Worm (Caenorhabditis elegans) whole organism, L3 larva: ENCODE data around the gene C26D10.6.

ENCODE experiments used
- R02D3.7 ChIP-seq: fragments of 150-350 bp; optimal IDR thresholded peaks from 2 replicates; lab custom pipeline; 2014; ENCODE audit warnings: missing biosample characterization, missing genetic modification characterization
- aly-2 ChIP-seq: fragments of 150-350 bp; optimal IDR thresholded peaks from 2 replicates; lab custom pipeline; 2014; ENCODE audit warnings: missing biosample characterization, missing genetic modification characterization
- ama-1 ChIP-seq: fragments of 150-350 bp; optimal IDR thresholded peaks from 2 replicates; lab custom pipeline; 2018
- ceh-82 ChIP-seq: fragments of 150-350 bp; optimal IDR thresholded peaks from 2 replicates; lab custom pipeline; 2014; ENCODE audit warnings: missing biosample characterization, missing genetic modification characterization
- ceh-9 ChIP-seq: sonication (generic microtip); optimal IDR thresholded peaks from 2 replicates; lab custom pipeline; 2018; ENCODE audit warnings: missing biosample characterization, missing genetic modification characterization
- egl-27 ChIP-seq: sonication (generic microtip); optimal IDR thresholded peaks from 4 replicates; lab custom pipeline; 2017; ENCODE audit warnings: missing biosample characterization, missing genetic modification reagents, missing genetic modification characterization
- nfya-1 ChIP-seq: sonication (generic microtip); optimal IDR thresholded peaks from 2 replicates; lab custom pipeline; 2017; ENCODE audit warnings: missing genetic modification characterization, mild to moderate bottlenecking, missing compliant biosample characterization, antibody characterized with exemption, moderate library complexity; ENCODE audit not compliant: insufficient read depth
- nhr-11 ChIP-seq: fragments of 150-350 bp; optimal IDR thresholded peaks from 2 replicates; lab custom pipeline; 2014; ENCODE audit warnings: missing biosample characterization, missing genetic modification characterization
- nhr-76 ChIP-seq: fragments of 150-350 bp; sonication (generic microtip); optimal IDR thresholded peaks from 5 replicates; lab custom pipeline; 2014; ENCODE audit warnings: missing biosample characterization, missing genetic modification characterization
- nhr-77 ChIP-seq: fragments of 150-350 bp; optimal IDR thresholded peaks from 2 replicates; lab custom pipeline; 2014; ENCODE audit warnings: missing biosample characterization, missing genetic modification characterization
- sea-2 ChIP-seq: fragments of 150-350 bp; sonication (generic microtip); optimal IDR thresholded peaks from 4 replicates; lab custom pipeline; 2014; ENCODE audit warnings: missing biosample characterization, missing genetic modification reagents, missing genetic modification characterization
- tbx-2 ChIP-seq: sonication (generic microtip); optimal IDR thresholded peaks from 2 replicates; lab custom pipeline; 2016; ENCODE audit warnings: mild to moderate bottlenecking, missing genetic modification characterization, missing compliant biosample characterization
- ztf-11 ChIP-seq: fragments of 150-350 bp; optimal IDR thresholded peaks from 2 replicates; lab custom pipeline; 2014; ENCODE audit warnings: missing biosample characterization, missing genetic modification characterization

DNA sequence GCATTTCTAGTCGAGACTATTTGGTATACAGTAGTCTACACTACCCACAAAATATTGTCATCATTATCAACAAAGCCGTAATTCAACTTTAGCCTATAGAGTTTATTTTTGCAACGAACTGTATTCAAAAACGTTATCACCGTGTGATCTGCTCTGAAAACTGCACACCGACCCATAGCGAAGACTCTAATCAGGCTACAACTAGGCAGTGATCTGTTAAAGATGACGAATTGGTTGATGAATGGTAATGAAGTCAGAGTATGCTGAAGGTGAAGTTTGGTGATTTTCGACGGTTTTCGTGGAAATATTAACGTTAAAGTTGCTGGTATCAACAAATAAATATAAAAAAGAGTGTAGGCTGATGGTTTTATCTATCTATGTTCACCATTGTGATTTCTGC is 32.4 kb upstream of the C26D10.6 start:
- TF ChIP-seq sea-2 (GFP tag; lab: Kevin White, UChicago) = no peak
- TF ChIP-seq R02D3.7 (tag; lab: Kevin White, UChicago) = no peak
- TF ChIP-seq nhr-76 (tag; lab: Kevin White, UChicago) = no peak
- no peak for TF ChIP-seq aly-2 (tag; lab: Kevin White, UChicago)
- no peak for TF ChIP-seq ztf-11 (tag; lab: Kevin White, UChicago)
- no peak for TF ChIP-seq tbx-2 (tag; lab: Kevin White, UChicago)
- no peak for TF ChIP-seq nfya-1 (tag; lab: Kevin White, UChicago)
- TF ChIP-seq nhr-77 (tag; lab: Kevin White, UChicago) = no peak
- no peak for TF ChIP-seq ceh-9 (tag; lab: Kevin White, UChicago)
- TF ChIP-seq egl-27 = no peak
- TF ChIP-seq nhr-11 (tag; lab: Kevin White, UChicago) = no peak
- no peak for TF ChIP-seq ama-1 (lab: Kevin White, UChicago)
- no peak for TF ChIP-seq ceh-82 (tag; lab: Kevin White, UChicago)
